In genomic region chr3R:18089448-18089847, dm6 we compare ENCODE assay signal across 4 fruit fly cellular contexts.
TF ChIP-seq lines count a peak whose summit lies in the region.

No protein-coding gene starts in this region.

- no peak for TF ChIP-seq CTCF in whole organism, embryonic (GFP tag; optimal IDR thresholded peaks at IDR 0.05; lab: Kevin White, UChicago)

TF ChIP-seq in whole organism, adult, 20 proteins besides CTCF, POLR2A, EP300 and RAD21:
- TF ChIP-seq pad (GFP tag; optimal IDR thresholded peaks at IDR 0.05; lab: Kevin White, UChicago) (peak; percentile 62), ovo (GFP tag; optimal IDR thresholded peaks at IDR 0.05; lab: Kevin White, UChicago) (no peak), CG7101 (tag; optimal IDR thresholded peaks at IDR 0.05; lab: Kevin White, UChicago) (no peak)

TF ChIP-seq in whole organism, embryonic, 481 proteins besides CTCF, POLR2A, EP300 and RAD21:
- TF ChIP-seq Jarid2 (GFP tag; optimal IDR thresholded peaks at IDR 0.05; lab: Kevin White, UChicago) (no peak), CG2712 (tag; optimal IDR thresholded peaks at IDR 0.05; lab: Kevin White, UChicago) (no peak), cg (GFP tag; optimal IDR thresholded peaks at IDR 0.05; lab: Kevin White, UChicago) (peak; percentile 39), rib (GFP tag; IDR thresholded peaks at IDR 0.05; lab: Robert Waterston, UW) (no peak), CG8290 (GFP tag; optimal IDR thresholded peaks at IDR 0.05; lab: Kevin White, UChicago) (no peak), CG8290 (tag; optimal IDR thresholded peaks at IDR 0.05; lab: Kevin White, UChicago) (no peak), insv (GFP tag; optimal IDR thresholded peaks at IDR 0.05; lab: Kevin White, UChicago) (no peak), tna (GFP tag; IDR thresholded peaks at IDR 0.05; lab: Robert Waterston, UW; ENCODE audit: partially characterized antibody) (no peak), HLHmδ (GFP tag; optimal IDR thresholded peaks at IDR 0.05; lab: Kevin White, UChicago) (no peak), danr (GFP tag; IDR thresholded peaks at IDR 0.05; lab: Robert Waterston, UW) (no peak), CG3407 (GFP tag; optimal IDR thresholded peaks at IDR 0.05; lab: Kevin White, UChicago) (no peak), CG12659 (GFP tag; optimal IDR thresholded peaks at IDR 0.05; lab: Kevin White, UChicago) (no peak), CG12071 (GFP tag; optimal IDR thresholded peaks at IDR 0.05; lab: Kevin White, UChicago) (no peak), sr (GFP tag; IDR thresholded peaks at IDR 0.05; lab: Robert Waterston, UW) (peak; percentile 97)

TF ChIP-seq in whole organism, prepupa, 60 proteins besides CTCF, POLR2A, EP300 and RAD21:
- TF ChIP-seq svp (GFP tag; lab: Kevin White, UChicago) = peak; percentile 20
- no peak for TF ChIP-seq acj6 (GFP tag; optimal IDR thresholded peaks at IDR 0.05; lab: Kevin White, UChicago)
TF ChIP-seq in whole organism, prepupa: peak in this region for 1.

TF ChIP-seq in whole organism, pupa, 21 proteins besides CTCF, POLR2A, EP300 and RAD21:
- TF ChIP-seq CG34367 (tag; optimal IDR thresholded peaks at IDR 0.05; lab: Kevin White, UChicago) (no peak), CG4496 (GFP tag; IDR thresholded peaks at IDR 0.05; lab: Robert Waterston, UW) (0 out of 3 replicates have a peak, but pooled peaks have one; percentile 11), CG17806 (tag; optimal IDR thresholded peaks at IDR 0.05; lab: Kevin White, UChicago) (no peak)
